Worm (Caenorhabditis elegans) whole organism, mixed stage, embryonic: ENCODE results near the gene K09C4.9.

Source experiments
- lin-13 ChIP-seq: fragments of 150-350 bp; optimal IDR thresholded peaks from 2 replicates; lab custom pipeline; 2014; ENCODE audit warnings: missing biosample characterization, missing genetic modification characterization
- mab-5 ChIP-seq: fragments of 150-350 bp; optimal IDR thresholded peaks from 2 replicates; lab custom pipeline; 2014; ENCODE audit warnings: missing biosample characterization, missing genetic modification characterization
- unc-39 ChIP-seq: fragments of 150-350 bp; optimal IDR thresholded peaks from 2 replicates; lab custom pipeline; 2014; ENCODE audit warnings: missing biosample characterization, missing genetic modification characterization

DNA sequence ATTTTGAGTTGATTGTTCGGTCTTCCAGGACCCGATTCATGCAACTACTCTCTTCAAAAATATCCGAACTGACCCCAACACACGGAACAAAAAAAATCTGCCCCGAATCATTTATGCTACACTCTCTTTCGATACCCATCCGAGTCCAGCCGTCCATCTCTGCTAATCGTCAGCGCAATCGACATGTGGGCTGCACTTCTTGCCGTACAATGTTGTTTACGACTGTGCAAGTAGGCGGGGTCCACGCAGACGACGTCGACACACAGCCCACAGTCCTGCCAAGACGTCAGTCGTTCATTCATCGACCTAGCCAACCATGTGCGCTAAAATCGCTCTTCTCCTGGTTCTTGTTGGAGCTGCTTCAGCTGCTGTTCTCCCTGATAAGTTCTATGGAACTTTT lies 12.7 kb downstream of the K09C4.9 start, which contains the start of gene lbp-1:
- TF ChIP-seq unc-39 (no peak), lin-13 (tag; lab: Kevin White, UChicago) (no peak), mab-5 (tag; lab: Kevin White, UChicago) (no peak)
